Worm (Caenorhabditis elegans) whole organism, early embryonic: ENCODE results near the gene fbxa-164.

Experiments
- aly-1 ChIP-seq: sonication (generic microtip); optimal IDR thresholded peaks from 2 replicates; lab custom pipeline; 2016; ENCODE audit warnings: missing genetic modification characterization, missing compliant biosample characterization
- ama-1 ChIP-seq: fragments of 150-350 bp; optimal IDR thresholded peaks from 2 replicates; lab custom pipeline; 2014

DNA sequence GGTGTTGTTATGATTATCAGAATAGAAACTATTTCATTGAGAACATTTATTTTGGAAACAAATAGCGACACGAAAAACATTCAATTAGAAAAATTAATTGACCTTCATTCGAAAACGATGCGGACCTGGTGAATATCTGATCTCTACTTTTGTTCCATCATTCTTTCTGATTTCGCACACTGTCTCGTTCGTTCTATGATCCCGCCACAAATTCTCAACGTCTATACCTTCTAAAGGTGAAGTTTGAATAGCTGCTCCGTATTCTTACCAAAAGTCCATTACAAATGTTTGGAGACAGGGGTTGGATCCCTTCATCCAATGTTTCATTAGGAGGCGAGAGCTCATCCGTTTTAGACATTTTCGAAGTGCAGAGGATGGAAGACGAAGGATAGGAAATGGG lies 37.9 kb upstream of the fbxa-164 start, which contains the start of gene fbxb-16:
- TF ChIP-seq aly-1 (tag; lab: Kevin White, UChicago) (no peak), ama-1 (lab: Kevin White, UChicago) (no peak)
